Fruit fly (Drosophila melanogaster) whole organism, wandering third instar larva: Measurements from ENCODE around the gene CG8132.
A peak's percentile ranks its signal among the peaks of the same experiment; 100 is the strongest.

Experiments used
- Abd-B ChIP-seq: fragments of >200 bp; optimal IDR thresholded peaks from 2 replicates; lab custom pipeline; 2017; ENCODE audit warnings: missing biosample characterization, missing genetic modification characterization
- CG32264 ChIP-seq: fragments of 200-800 bp; sonication (Bioruptor generic); optimal IDR thresholded peaks from 2 replicates; lab custom pipeline; 2016; ENCODE audit warnings: missing biosample characterization, missing genetic modification characterization
- CG9705 ChIP-seq: fragments of 200-800 bp; sonication (Bioruptor generic); optimal IDR thresholded peaks from 2 replicates; lab custom pipeline; 2018; ENCODE audit warnings: missing biosample characterization, mild to moderate bottlenecking, missing genetic modification characterization
- CrebA ChIP-seq: fragments of 200-800 bp; sonication (Bioruptor generic); optimal IDR thresholded peaks from 2 replicates; lab custom pipeline; 2016; ENCODE audit warnings: missing biosample characterization, mild to moderate bottlenecking, missing genetic modification characterization, borderline replicate concordance
- Dfd ChIP-seq: fragments of >200 bp; optimal IDR thresholded peaks from 2 replicates; lab custom pipeline; 2017; ENCODE audit warnings: missing biosample characterization, missing genetic modification characterization
- Dif ChIP-seq: fragments of 200-275, 200-300 bp; sonication (Bioruptor generic); optimal IDR thresholded peaks from 2 replicates; lab custom pipeline; 2018; ENCODE audit warnings: missing biosample characterization, missing genetic modification characterization; ENCODE audit not compliant: partially characterized antibody
- GATAd ChIP-seq: sonication (Bioruptor generic); optimal IDR thresholded peaks from 2 replicates; lab custom pipeline; 2016; ENCODE audit warnings: missing biosample characterization, missing genetic modification characterization
- HLH106 ChIP-seq: fragments of 200-800 bp; optimal IDR thresholded peaks from 3 replicates; lab custom pipeline; 2019; ENCODE audit warnings: missing biosample characterization, mild to moderate bottlenecking, missing genetic modification characterization, moderate library complexity
- Hnf4 ChIP-seq: fragments of 200-800 bp; sonication (Bioruptor generic); optimal IDR thresholded peaks from 2 replicates; lab custom pipeline; 2016; ENCODE audit warnings: missing biosample characterization, mild to moderate bottlenecking, missing genetic modification characterization
- Hr78 ChIP-seq: fragments of >200 bp; optimal IDR thresholded peaks from 2 replicates; lab custom pipeline; 2017; ENCODE audit warnings: missing biosample characterization, missing genetic modification characterization
- Hr83 ChIP-seq: fragments of 200-300 bp; sonication (Bioruptor generic); optimal IDR thresholded peaks from 2 replicates; lab custom pipeline; 2016; ENCODE audit warnings: missing biosample characterization, mild to moderate bottlenecking, missing genetic modification characterization, moderate library complexity; ENCODE audit not compliant: poor library complexity, severe bottlenecking
- Jra ChIP-seq: sonication (Bioruptor generic); optimal IDR thresholded peaks from 2 replicates; lab custom pipeline; 2016; ENCODE audit warnings: missing biosample characterization, missing genetic modification characterization
- Mio ChIP-seq: sonication (Bioruptor generic); optimal IDR thresholded peaks from 2 replicates; lab custom pipeline; 2016; ENCODE audit warnings: missing biosample characterization, missing genetic modification characterization
- Myc ChIP-seq: fragments of >200 bp; optimal IDR thresholded peaks from 2 replicates; lab custom pipeline; 2017
- N ChIP-seq: fragments of >200 bp; optimal IDR thresholded peaks from 2 replicates; lab custom pipeline; 2018; ENCODE audit warnings: missing biosample characterization, missing external identifiers, missing genetic modification characterization
- OdsH ChIP-seq: fragments of 200-800 bp; sonication (Bioruptor generic); optimal IDR thresholded peaks from 2 replicates; lab custom pipeline; 2016; ENCODE audit warnings: missing biosample characterization, mild to moderate bottlenecking, missing genetic modification characterization
- Rel ChIP-seq, 2 experiments: fragments of 200-800 bp; sonication (Bioruptor generic) in 1 of 2; optimal IDR thresholded peaks; 2 replicates in 1 of 2; 3 replicates in 1 of 2; lab custom pipeline; 2016 to 2019; ENCODE audit warnings: mild to moderate bottlenecking in 2 of 2, missing biosample characterization in 2 of 2, missing genetic modification characterization in 2 of 2, moderate library complexity in 1 of 2
- Sp1 ChIP-seq: fragments of 200-800 bp; sonication (Bioruptor generic); optimal IDR thresholded peaks from 3 replicates; lab custom pipeline; 2019; ENCODE audit warnings: missing biosample characterization, mild to moderate bottlenecking, missing genetic modification characterization, moderate library complexity
- Vsx2 ChIP-seq: fragments of 200-300, 225-300 bp; sonication (Bioruptor generic); optimal IDR thresholded peaks from 2 replicates; lab custom pipeline; 2018; ENCODE audit warnings: missing biosample characterization, missing genetic modification characterization; ENCODE audit not compliant: partially characterized antibody
- br ChIP-seq: fragments of 200-800 bp; sonication (Bioruptor generic); optimal IDR thresholded peaks from 2 replicates; lab custom pipeline; 2016; ENCODE audit warnings: missing biosample characterization, missing genetic modification characterization
- brk ChIP-seq: fragments of 200-800 bp; sonication (Bioruptor generic); optimal IDR thresholded peaks from 2 replicates; lab custom pipeline; 2016; ENCODE audit warnings: missing biosample characterization, mild to moderate bottlenecking, missing genetic modification characterization
- dl ChIP-seq, 2 experiments: fragments of 175-275, 200-275 bp in 1 of 2; fragments of 200-275 bp in 1 of 2; sonication (Bioruptor generic); optimal IDR thresholded peaks; lab custom pipeline; 2018; ENCODE audit warnings: mild to moderate bottlenecking in 2 of 2, missing biosample characterization in 2 of 2, missing genetic modification characterization in 2 of 2, moderate library complexity in 2 of 2; ENCODE audit not compliant: partially characterized antibody in 2 of 2, insufficient read depth in 1 of 2
- dmrt93B ChIP-seq: fragments of 200-800 bp; sonication (Bioruptor generic); optimal IDR thresholded peaks from 2 replicates; lab custom pipeline; 2018; ENCODE audit warnings: missing biosample characterization, mild to moderate bottlenecking, missing genetic modification characterization
- dsf ChIP-seq: sonication (Bioruptor generic); optimal IDR thresholded peaks from 2 replicates; lab custom pipeline; 2016; ENCODE audit warnings: missing biosample characterization, missing genetic modification characterization, borderline replicate concordance
- ey ChIP-seq: fragments of 200-800 bp; sonication (Bioruptor generic); optimal IDR thresholded peaks from 2 replicates; lab custom pipeline; 2016; ENCODE audit warnings: missing biosample characterization, missing genetic modification characterization
- foxo ChIP-seq, 2 experiments: fragments of 200-800 bp; sonication (Bioruptor generic); optimal IDR thresholded peaks; 2 replicates in 1 of 2; 3 replicates in 1 of 2; lab custom pipeline; 2016 to 2017; ENCODE audit warnings: missing biosample characterization in 2 of 2, missing genetic modification characterization in 2 of 2
- fru ChIP-seq: fragments of 200-800 bp; sonication (Bioruptor generic); optimal IDR thresholded peaks from 3 replicates; lab custom pipeline; 2016; ENCODE audit warnings: missing biosample characterization, mild to moderate bottlenecking, missing genetic modification characterization
- h ChIP-seq: fragments of 200-800 bp; sonication (Bioruptor generic); optimal IDR thresholded peaks from 3 replicates; lab custom pipeline; 2016; ENCODE audit warnings: missing biosample characterization, mild to moderate bottlenecking, missing genetic modification characterization
- jim ChIP-seq: fragments of 175-275, 200-325 bp; sonication (Bioruptor generic); optimal IDR thresholded peaks from 2 replicates; lab custom pipeline; 2016; ENCODE audit warnings: missing biosample characterization, mild to moderate bottlenecking, missing genetic modification characterization
- lola ChIP-seq: fragments of >200 bp; optimal IDR thresholded peaks from 2 replicates; lab custom pipeline; 2017; ENCODE audit warnings: missing biosample characterization, missing genetic modification characterization
- pan ChIP-seq: fragments of >200 bp; optimal IDR thresholded peaks from 2 replicates; lab custom pipeline; 2017
- psq ChIP-seq: fragments of 200-800 bp; sonication (Bioruptor generic); optimal IDR thresholded peaks from 3 replicates; lab custom pipeline; 2017; ENCODE audit warnings: missing biosample characterization, mild to moderate bottlenecking, missing genetic modification characterization, moderate library complexity
- rgr ChIP-seq: fragments of 200-800 bp; sonication (Bioruptor generic); optimal IDR thresholded peaks from 3 replicates; lab custom pipeline; 2016; ENCODE audit warnings: missing biosample characterization, mild to moderate bottlenecking, missing genetic modification characterization
- sage ChIP-seq: fragments of 200-800 bp; sonication (Bioruptor generic); optimal IDR thresholded peaks from 2 replicates; lab custom pipeline; 2016; ENCODE audit warnings: missing biosample characterization, mild to moderate bottlenecking, missing genetic modification characterization
- sv ChIP-seq: fragments of 200-800 bp; sonication (Bioruptor generic); optimal IDR thresholded peaks from 3 replicates; lab custom pipeline; 2016; ENCODE audit warnings: missing biosample characterization, missing genetic modification characterization
- tai ChIP-seq: sonication (Bioruptor generic); optimal IDR thresholded peaks from 2 replicates; lab custom pipeline; 2016; ENCODE audit warnings: missing biosample characterization, missing genetic modification characterization
- usp ChIP-seq: fragments of >200 bp; optimal IDR thresholded peaks from 2 replicates; lab custom pipeline; 2017; ENCODE audit warnings: missing biosample characterization, missing genetic modification characterization
- woc ChIP-seq: sonication (Bioruptor generic); optimal IDR thresholded peaks from 2 replicates; lab custom pipeline; 2016; ENCODE audit warnings: missing biosample characterization, mild to moderate bottlenecking, missing genetic modification characterization

Gene CG8132

dm6 chr3R:9424061-9424665 lies 22.9 kb downstream of the CG8132 start:
- no peak for TF ChIP-seq dl (GFP tag; optimal IDR thresholded peaks at IDR 0.05; lab: Kevin White, UChicago; ENCODE audit: insufficient read depth in 1 of 2, partially characterized antibody in 2 of 2)
- no peak for TF ChIP-seq Rel (GFP tag; optimal IDR thresholded peaks at IDR 0.05; lab: Kevin White, UChicago)
- peak; percentile 31 for TF ChIP-seq Rel (tag; optimal IDR thresholded peaks at IDR 0.05; lab: Kevin White, UChicago)
- TF ChIP-seq br (GFP tag; lab: Kevin White, UChicago), result no peak
- no peak for TF ChIP-seq Abd-B (GFP tag; lab: Kevin White, UChicago)
- TF ChIP-seq lola (GFP tag; lab: Kevin White, UChicago), result no peak
- no peak for TF ChIP-seq Hr78 (GFP tag; lab: Kevin White, UChicago)
- TF ChIP-seq, all 38 proteins: peak for 1

- TF ChIP-seq dmrt93B (GFP tag; lab: Kevin White, UChicago), result no peak
- no peak for TF ChIP-seq lola (GFP tag; lab: Kevin White, UChicago)
- no peak for TF ChIP-seq Hr78 (GFP tag; lab: Kevin White, UChicago)
- no peak for TF ChIP-seq Abd-B (GFP tag; lab: Kevin White, UChicago)
- TF ChIP-seq, all 38 proteins: peak for 0
These were observed 26.0 kb downstream of the CG8132 start for dm6 chr3R:9427328-9427727.

DNA sequence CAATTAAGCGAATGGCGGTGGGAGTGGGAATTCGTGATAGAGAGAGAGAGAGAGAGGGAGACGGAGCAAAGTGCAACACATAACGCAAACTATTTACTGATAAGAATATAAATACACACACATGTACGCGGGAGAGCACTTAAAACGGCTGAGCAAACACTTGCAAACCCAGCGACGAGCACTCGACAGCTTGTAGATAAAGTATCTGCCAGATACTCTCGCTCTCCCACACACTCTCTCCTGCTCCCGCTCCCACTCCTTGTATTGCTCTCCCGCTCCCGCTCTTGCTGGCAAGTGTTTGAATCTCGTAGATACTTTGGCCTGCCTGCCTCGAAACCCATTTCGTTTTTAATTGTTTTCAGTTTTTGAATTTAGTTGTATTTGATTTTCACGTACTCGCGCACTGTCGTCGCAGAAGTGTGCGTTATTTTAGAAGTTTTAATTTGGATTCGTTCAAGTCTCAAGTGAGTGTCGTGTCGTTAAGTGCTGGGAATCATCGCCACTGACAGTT lies 26.9 kb downstream of the CG8132 start:
- TF ChIP-seq foxo (GFP tag; optimal IDR thresholded peaks at IDR 0.05; lab: Kevin White, UChicago) (peak in 1 of 2 experiments; percentile 14), Hr83 (GFP tag; lab: Kevin White, UChicago) (peak; percentile 45), Rel (GFP tag; optimal IDR thresholded peaks at IDR 0.05; lab: Kevin White, UChicago) (peak; percentile 40), Rel (tag; optimal IDR thresholded peaks at IDR 0.05; lab: Kevin White, UChicago) (peak; percentile 18), jim (GFP tag; lab: Kevin White, UChicago) (no peak), rgr (GFP tag; lab: Kevin White, UChicago) (peak; percentile 44), Dfd (GFP tag; lab: Kevin White, UChicago) (no peak), CG9705 (no peak), br (GFP tag; lab: Kevin White, UChicago) (peak; percentile 24), sv (GFP tag; lab: Kevin White, UChicago) (no peak), Hr78 (GFP tag; lab: Kevin White, UChicago) (no peak), fru (peak; percentile 51), CrebA (GFP tag; lab: Kevin White, UChicago) (peak; percentile 80), woc (GFP tag; lab: Kevin White, UChicago) (no peak), N (GFP tag; lab: Kevin White, UChicago) (no peak), psq (GFP tag; lab: Kevin White, UChicago) (peak; percentile 88), dl (GFP tag; optimal IDR thresholded peaks at IDR 0.05; lab: Kevin White, UChicago; ENCODE audit: insufficient read depth in 1 of 2, partially characterized antibody in 2 of 2) (peak; percentile 98 to 99), Sp1 (GFP tag; lab: Kevin White, UChicago) (peak; percentile 21), Hnf4 (GFP tag; lab: Kevin White, UChicago) (peak; percentile 42), pan (lab: Kevin White, UChicago) (no peak), Dif (GFP tag; lab: Kevin White, UChicago) (peak; percentile 99), lola (GFP tag; lab: Kevin White, UChicago) (no peak), Myc (lab: Kevin White, UChicago) (no peak), GATAd (GFP tag; lab: Kevin White, UChicago) (peak; percentile 2), CG32264 (no peak), Mio (GFP tag; lab: Kevin White, UChicago) (no peak), sage (GFP tag; lab: Kevin White, UChicago) (no peak), tai (GFP tag; lab: Kevin White, UChicago) (no peak), Abd-B (GFP tag; lab: Kevin White, UChicago) (no peak), Jra (no peak), OdsH (GFP tag; lab: Kevin White, UChicago) (peak; percentile 37), brk (GFP tag; lab: Kevin White, UChicago) (peak; percentile 28), HLH106 (no peak), ey (GFP tag; lab: Kevin White, UChicago) (no peak), dsf (GFP tag; lab: Kevin White, UChicago) (no peak), h (GFP tag; lab: Kevin White, UChicago) (peak; percentile 67), Vsx2 (GFP tag; lab: Kevin White, UChicago) (peak; percentile 96), usp (no peak), dmrt93B (GFP tag; lab: Kevin White, UChicago) (no peak)
